Worm (Caenorhabditis elegans): Measurements from ENCODE around the gene C30G12.4.

Gene C30G12.4

ce11 chrII:7283063-7283462, 21.1 kb downstream of the C30G12.4 start (continued):
- TF ChIP-seq C34B4.2 (tag; optimal IDR thresholded peaks at IDR 0.05) (no peak), aly-2 (tag; optimal IDR thresholded peaks at IDR 0.05) (no peak), ztf-11 (tag; optimal IDR thresholded peaks at IDR 0.05) (no peak), nhr-20 (tag; optimal IDR thresholded peaks at IDR 0.05) (peak; percentile 6), blmp-1 (tag; optimal IDR thresholded peaks at IDR 0.05) (no peak), ztf-4 (tag; optimal IDR thresholded peaks at IDR 0.05) (no peak), ets-5 (GFP tag; IDR thresholded peaks at IDR 0.05) (no peak), egl-13 (tag; optimal IDR thresholded peaks at IDR 0.05) (peak; percentile 33), nhr-11 (tag; optimal IDR thresholded peaks at IDR 0.05) (peak; percentile 16), lin-39 (tag; optimal IDR thresholded peaks at IDR 0.05) (no peak), zag-1 (tag; optimal IDR thresholded peaks at IDR 0.05) (no peak), nhr-28 (tag; optimal IDR thresholded peaks at IDR 0.05) (no peak), hlh-4 (tag; optimal IDR thresholded peaks at IDR 0.05) (no peak), efl-1 (optimal IDR thresholded peaks at IDR 0.05) (no peak), efl-1 (GFP tag; optimal IDR thresholded peaks at IDR 0.05 in 1 of 2) (no peak), fkh-8 (tag; optimal IDR thresholded peaks at IDR 0.05) (peak; percentile 29), unc-86 (tag; optimal IDR thresholded peaks at IDR 0.05) (no peak), lin-35 (GFP tag; optimal IDR thresholded peaks at IDR 0.05) (no peak), aha-1 (tag; optimal IDR thresholded peaks at IDR 0.05) (no peak), fkh-10 (GFP tag; optimal IDR thresholded peaks at IDR 0.05) (no peak), mab-9 (GFP tag; IDR thresholded peaks at IDR 0.05) (no peak), unc-98 (GFP tag; IDR thresholded peaks at IDR 0.05) (no peak), dsc-1 (tag; optimal IDR thresholded peaks at IDR 0.05) (peak; percentile 99), unc-130 (tag; optimal IDR thresholded peaks at IDR 0.05) (no peak), mdl-1 (tag; optimal IDR thresholded peaks at IDR 0.05) (no peak), ceh-90 (tag; optimal IDR thresholded peaks at IDR 0.05) (no peak), nhr-71 (tag; optimal IDR thresholded peaks at IDR 0.05) (peak; percentile 39), lsy-2 (tag; optimal IDR thresholded peaks at IDR 0.05) (no peak), nhr-19 (GFP tag; conservative IDR thresholded peaks at IDR 0.05) (no peak), ama-1 (optimal IDR thresholded peaks at IDR 0.05) (no peak), fos-1 (tag; optimal IDR thresholded peaks at IDR 0.05) (no peak), tlp-1 (tag; optimal IDR thresholded peaks at IDR 0.05) (no peak), C04F5.9 (tag; optimal IDR thresholded peaks at IDR 0.05) (no peak), nhr-237 (tag; optimal IDR thresholded peaks at IDR 0.05) (no peak), zip-4 (GFP tag; optimal IDR thresholded peaks at IDR 0.05) (no peak), efl-3 (GFP tag; optimal IDR thresholded peaks at IDR 0.05) (no peak), sup-37 (GFP tag; optimal IDR thresholded peaks at IDR 0.05) (no peak), egl-27 (tag; optimal IDR thresholded peaks at IDR 0.05) (no peak), rnt-1 (tag; optimal IDR thresholded peaks at IDR 0.05) (no peak), pqm-1 (tag; optimal IDR thresholded peaks at IDR 0.05) (no peak), elt-3 (tag; optimal IDR thresholded peaks at IDR 0.05) (no peak), nhr-85 (tag) (no peak), fkh-4 (tag; optimal IDR thresholded peaks at IDR 0.05; ENCODE audit: borderline replicate concordance) (peak; percentile 56), swsn-7 (tag; optimal IDR thresholded peaks at IDR 0.05) (no peak), sox-4 (tag; optimal IDR thresholded peaks at IDR 0.05) (peak; percentile 70), hlh-17 (GFP tag; optimal IDR thresholded peaks at IDR 0.05; ENCODE audit: borderline replicate concordance) (no peak), unc-30 (tag; optimal IDR thresholded peaks at IDR 0.05) (no peak), alr-1 (tag; optimal IDR thresholded peaks at IDR 0.05; ENCODE audit: borderline replicate concordance) (no peak), mep-1 (tag; optimal IDR thresholded peaks at IDR 0.05) (no peak), nhr-76 (tag; optimal IDR thresholded peaks at IDR 0.05) (no peak), Y116A8C.19 (tag; optimal IDR thresholded peaks at IDR 0.05; ENCODE audit: borderline replicate concordance) (no peak), nhr-90 (tag; optimal IDR thresholded peaks at IDR 0.05; ENCODE audit: poor library complexity) (no peak), ceh-88 (GFP tag; IDR thresholded peaks at IDR 0.05) (no peak)

All from whole organism, L1 larva.